Fruit fly (Drosophila melanogaster): Measurements from ENCODE around the gene CG43082.

Gene CG43082

dm6 chr3L:15692794-15693532 is 31.3 kb downstream of the CG43082 start (continued):
- TF ChIP-seq CG11696 (GFP tag; IDR thresholded peaks at IDR 0.05) (no peak), nerfin-1 (tag; optimal IDR thresholded peaks at IDR 0.05) (peak; percentile 2), Gug (GFP tag; IDR thresholded peaks at IDR 0.05) (no peak), CG10147 (GFP tag; optimal IDR thresholded peaks at IDR 0.05) (no peak), CG13424 (tag; optimal IDR thresholded peaks at IDR 0.05) (peak; percentile 39), B-H1 (GFP tag; IDR thresholded peaks at IDR 0.05) (no peak), CG4820 (GFP tag; optimal IDR thresholded peaks at IDR 0.05) (peak; percentile 20), maf-S (GFP tag; optimal IDR thresholded peaks at IDR 0.05) (no peak), scrt (GFP tag; optimal IDR thresholded peaks at IDR 0.05) (no peak), en (GFP tag; optimal IDR thresholded peaks at IDR 0.05) (no peak), CG9817 (tag; optimal IDR thresholded peaks at IDR 0.05) (no peak), GATAe (GFP tag; conservative IDR thresholded peaks at IDR 0.05) (no peak), E2f2 (GFP tag; IDR thresholded peaks at IDR 0.05) (no peak), CG8281 (tag; optimal IDR thresholded peaks at IDR 0.05) (no peak), CG6854 (GFP tag; optimal IDR thresholded peaks at IDR 0.05) (no peak), bcd (GFP tag; optimal IDR thresholded peaks at IDR 0.05) (peak; percentile 14), ash1 (GFP tag; optimal IDR thresholded peaks at IDR 0.05) (no peak), slp2 (GFP tag; optimal IDR thresholded peaks at IDR 0.05) (no peak), vfl (GFP tag; optimal IDR thresholded peaks at IDR 0.05) (no peak), Oaz (GFP tag; IDR thresholded peaks at IDR 0.05) (no peak), seq (GFP tag; IDR thresholded peaks at IDR 0.05) (no peak), lov (optimal IDR thresholded peaks at IDR 0.05) (no peak), lov (GFP tag; IDR thresholded peaks at IDR 0.05) (no peak), repo (GFP tag; optimal IDR thresholded peaks at IDR 0.05) (no peak), ttk (GFP tag; IDR thresholded peaks at IDR 0.05) (0 out of 2 replicates have a peak, but pooled peaks have one; percentile 15), az2 (GFP tag; optimal IDR thresholded peaks at IDR 0.05) (peak; percentile 51), CG6654 (GFP tag; optimal IDR thresholded peaks at IDR 0.05) (no peak), disco-r (GFP tag; optimal IDR thresholded peaks at IDR 0.05) (no peak), oc (tag; optimal IDR thresholded peaks at IDR 0.05) (no peak), Dbx (GFP tag; IDR thresholded peaks at IDR 0.05) (no peak), D19B (GFP tag; optimal IDR thresholded peaks at IDR 0.05) (no peak), ato (GFP tag; IDR thresholded peaks at IDR 0.05; ENCODE audit: partially characterized antibody) (no peak), CG12659 (GFP tag; optimal IDR thresholded peaks at IDR 0.05) (peak; percentile 8), CG10267 (tag; optimal IDR thresholded peaks at IDR 0.05) (peak; percentile 55), salm (tag; optimal IDR thresholded peaks at IDR 0.05) (no peak), stc (GFP tag; IDR thresholded peaks at IDR 0.05) (no peak), peb (GFP tag; IDR thresholded peaks at IDR 0.05) (no peak), nerfin-2 (GFP tag; IDR thresholded peaks at IDR 0.05; ENCODE audit: partially characterized antibody) (no peak), grn (GFP tag; optimal IDR thresholded peaks at IDR 0.05) (peak; percentile 87), Ptx1 (GFP tag; IDR thresholded peaks at IDR 0.05) (no peak), CG7963 (GFP tag; IDR thresholded peaks at IDR 0.05; ENCODE audit: partially characterized antibody) (no peak), Fer3 (tag; optimal IDR thresholded peaks at IDR 0.05) (no peak), NC2β (GFP tag; optimal IDR thresholded peaks at IDR 0.05) (no peak), Med (GFP tag) (peak; percentile 42), tap (tag; optimal IDR thresholded peaks at IDR 0.05) (no peak), vvl (GFP tag; IDR thresholded peaks at IDR 0.05) (no peak), insv (GFP tag; optimal IDR thresholded peaks at IDR 0.05) (no peak), CG12744 (GFP tag; optimal IDR thresholded peaks at IDR 0.05) (no peak), CG18011 (GFP tag; optimal IDR thresholded peaks at IDR 0.05) (no peak), CG31441 (GFP tag; IDR thresholded peaks at IDR 0.05) (peak; percentile 63), ab (GFP tag; optimal IDR thresholded peaks at IDR 0.05) (no peak)
